Worm (Caenorhabditis elegans): ENCODE measurements around the gene glc-3.

DNA sequence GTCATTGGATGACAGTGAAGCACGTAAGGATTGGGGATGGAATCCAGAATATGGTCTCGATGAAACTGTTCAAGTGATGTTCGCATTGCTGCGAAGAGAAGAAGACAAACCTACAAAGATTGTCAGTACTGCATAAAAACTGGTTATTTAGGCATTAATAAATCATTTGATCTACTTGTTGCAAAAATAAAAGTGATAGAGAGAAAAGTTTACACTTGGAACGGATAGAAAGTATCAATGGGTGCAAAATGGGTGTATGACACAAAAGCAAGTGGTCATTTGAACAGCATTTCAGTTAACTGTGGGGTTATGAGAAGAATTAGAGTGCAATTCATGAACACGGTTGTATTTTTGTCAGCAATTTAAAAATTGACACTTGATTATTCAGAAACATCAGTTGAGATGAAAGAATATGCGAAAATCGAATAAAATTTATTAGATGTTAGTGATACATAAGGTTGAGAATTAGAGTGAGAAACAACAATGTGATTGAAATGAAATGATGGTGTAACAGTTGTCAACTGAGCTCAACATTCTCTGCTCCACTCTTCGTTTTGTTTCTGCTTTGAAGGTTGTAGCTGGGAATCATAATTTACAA lies 40.6 kb downstream of the glc-3 start, which contains the start of gene F08F3.10:
- TF ChIP-seq athp-1 (tag; optimal IDR thresholded peaks at IDR 0.05) (no peak), snpc-4 (GFP tag; optimal IDR thresholded peaks at IDR 0.05) (no peak), snpc-4 (tag; optimal IDR thresholded peaks at IDR 0.05) (no peak), rcor-1 (GFP tag; IDR thresholded peaks at IDR 0.05) (no peak), tbx-9 (tag; optimal IDR thresholded peaks at IDR 0.05; ENCODE audit: borderline replicate concordance) (no peak), him-1 (tag; optimal IDR thresholded peaks at IDR 0.05) (no peak), snpc-1.1 (tag; optimal IDR thresholded peaks at IDR 0.05; ENCODE audit: insufficient read depth) (no peak), unc-130 (GFP tag; optimal IDR thresholded peaks at IDR 0.05) (no peak), ekl-4 (GFP tag; IDR thresholded peaks at IDR 0.05) (no peak), efl-1 (GFP tag; optimal IDR thresholded peaks at IDR 0.05) (no peak)

Measured in whole organism, young adult.